Worm (Caenorhabditis elegans) whole organism, L1 larva: ENCODE results near the gene rack-1.

Source experiments
- C04F5.9 ChIP-seq: sonication (generic microtip); optimal IDR thresholded peaks from 2 replicates; lab custom pipeline; 2016; ENCODE audit warnings: missing genetic modification characterization, missing compliant biosample characterization
- C16A3.4 ChIP-seq: fragments of 150-350 bp; optimal IDR thresholded peaks from 2 replicates; lab custom pipeline; 2014; ENCODE audit warnings: missing biosample characterization, missing genetic modification characterization
- aha-1 ChIP-seq: fragments of 150-350 bp; optimal IDR thresholded peaks from 2 replicates; lab custom pipeline; 2014; ENCODE audit warnings: missing biosample characterization, missing genetic modification characterization
- alr-1 ChIP-seq: fragments of 200-800 bp; sonication (Bioruptor generic); optimal IDR thresholded peaks from 2 replicates; lab custom pipeline; 2018; ENCODE audit warnings: borderline replicate concordance, mild to moderate bottlenecking, missing genetic modification characterization, missing compliant biosample characterization
- aly-2 ChIP-seq: fragments of 150-350 bp; optimal IDR thresholded peaks from 2 replicates; lab custom pipeline; 2014; ENCODE audit warnings: missing biosample characterization, missing genetic modification characterization
- ama-1 ChIP-seq: fragments of 150-350 bp; optimal IDR thresholded peaks from 2 replicates; lab custom pipeline; 2014
- ceh-82 ChIP-seq, 3 experiments: fragments of 150-350 bp in 1 of 3; sonication (generic microtip) in 2 of 3; optimal IDR thresholded peaks; 2 replicates each; lab custom pipeline; 2014 to 2017; ENCODE audit warnings: missing biosample characterization in 3 of 3, missing genetic modification characterization in 3 of 3
- ceh-88 ChIP-seq: fragments of 200-800 bp; sonication (Bioruptor generic); IDR thresholded peaks from 2 replicates; pipeline ENCODE4 v1.3.6; 2022; ENCODE audit warnings: missing genetic modification characterization, missing compliant biosample characterization
- ceh-90 ChIP-seq: sonication (generic microtip); optimal IDR thresholded peaks from 2 replicates; lab custom pipeline; 2016; ENCODE audit warnings: missing genetic modification characterization, missing compliant biosample characterization
- ces-1 ChIP-seq: fragments of 150-350 bp; optimal IDR thresholded peaks from 2 replicates; lab custom pipeline; 2014; ENCODE audit warnings: missing biosample characterization, missing genetic modification reagents, missing genetic modification characterization
- dpl-1 ChIP-seq, 3 experiments: fragments of 150-350 bp in 2 of 3; sonication (generic microtip) in 1 of 3; optimal IDR thresholded peaks; 2 replicates each; lab custom pipeline; 2014 to 2017; ENCODE audit warnings: missing biosample characterization in 3 of 3, missing genetic modification characterization in 3 of 3, missing genetic modification reagents in 3 of 3
- efl-1 ChIP-seq, 4 experiments: fragments of 150-350 bp; optimal IDR thresholded peaks in 3 of 4; peaks in 1 of 4; 1 replicate in 1 of 4; 2 replicates in 3 of 4; lab custom pipeline; 2014; ENCODE audit warnings: missing biosample characterization in 2 of 4, missing genetic modification characterization in 2 of 4, missing genetic modification reagents in 2 of 4
- elt-2 ChIP-seq: sonication (generic microtip); optimal IDR thresholded peaks from 2 replicates; lab custom pipeline; 2016; ENCODE audit warnings: missing genetic modification characterization, mild to moderate bottlenecking, inconsistent platforms, missing compliant biosample characterization, missing genetic modification reagents
- elt-3 ChIP-seq, 6 experiments: fragments of 150-350 bp in 1 of 6; sonication (generic microtip); optimal IDR thresholded peaks; 2 replicates each; lab custom pipeline; 2017 to 2018; ENCODE audit warnings: missing biosample characterization in 6 of 6, missing genetic modification characterization in 6 of 6, inconsistent platforms in 1 of 6
- fkh-4 ChIP-seq: sonication (generic microtip); optimal IDR thresholded peaks from 2 replicates; lab custom pipeline; 2016; ENCODE audit warnings: missing compliant biosample characterization, missing genetic modification characterization, borderline replicate concordance
- fkh-8 ChIP-seq: sonication (generic microtip); optimal IDR thresholded peaks from 2 replicates; lab custom pipeline; 2016; ENCODE audit warnings: mild to moderate bottlenecking, missing genetic modification characterization, missing compliant biosample characterization
- fos-1 ChIP-seq: fragments of 150-350 bp; optimal IDR thresholded peaks from 2 replicates; lab custom pipeline; 2014; ENCODE audit warnings: missing biosample characterization, missing genetic modification characterization
- grh-1 ChIP-seq: fragments of 200-800 bp; sonication (Bioruptor generic); IDR thresholded peaks from 2 replicates; pipeline ENCODE4 v1.3.6; 2022; ENCODE audit warnings: missing genetic modification reagents, missing genetic modification characterization, missing compliant biosample characterization
- hlh-17 ChIP-seq: fragments of 200-800 bp; sonication (Bioruptor generic); optimal IDR thresholded peaks from 2 replicates; lab custom pipeline; 2018; ENCODE audit warnings: missing genetic modification characterization, mild to moderate bottlenecking, missing compliant biosample characterization, moderate library complexity, borderline replicate concordance
- hlh-4 ChIP-seq: sonication (generic microtip); optimal IDR thresholded peaks from 2 replicates; lab custom pipeline; 2016; ENCODE audit warnings: mild to moderate bottlenecking, missing genetic modification characterization, missing compliant biosample characterization
- hpl-2 ChIP-seq: fragments of 150-350 bp; optimal IDR thresholded peaks from 2 replicates; lab custom pipeline; 2014; ENCODE audit warnings: missing biosample characterization, missing genetic modification reagents, missing genetic modification characterization
- irx-1 ChIP-seq: sonication (generic microtip); optimal IDR thresholded peaks from 2 replicates; lab custom pipeline; 2016; ENCODE audit warnings: missing genetic modification characterization, missing compliant biosample characterization
- jun-1 ChIP-seq: fragments of 150-350 bp; optimal IDR thresholded peaks from 2 replicates; lab custom pipeline; 2014; ENCODE audit warnings: missing biosample characterization, missing genetic modification reagents, missing genetic modification characterization
- lin-13 ChIP-seq: fragments of 150-350 bp; optimal IDR thresholded peaks from 2 replicates; lab custom pipeline; 2014; ENCODE audit warnings: missing biosample characterization, missing genetic modification reagents, missing genetic modification characterization
- lin-15B ChIP-seq: fragments of 150-350 bp; sonication (generic microtip); optimal IDR thresholded peaks from 3 replicates; lab custom pipeline; 2014; ENCODE audit warnings: missing biosample characterization, missing genetic modification characterization
- lin-39 ChIP-seq: fragments of 150-350 bp; optimal IDR thresholded peaks from 2 replicates; lab custom pipeline; 2014; ENCODE audit warnings: missing biosample characterization, missing genetic modification reagents, missing genetic modification characterization
- mab-9 ChIP-seq: fragments of 200-800 bp; sonication (Bioruptor generic); IDR thresholded peaks from 2 replicates; pipeline ENCODE4 v1.3.6; 2022; ENCODE audit warnings: missing genetic modification reagents, missing genetic modification characterization, missing compliant biosample characterization
- nhr-11 ChIP-seq: fragments of 150-350 bp; optimal IDR thresholded peaks from 2 replicates; lab custom pipeline; 2014; ENCODE audit warnings: missing biosample characterization, missing genetic modification characterization
- nhr-12 ChIP-seq: sonication (generic microtip); optimal IDR thresholded peaks from 2 replicates; lab custom pipeline; 2017; ENCODE audit warnings: missing biosample characterization, missing genetic modification characterization
- nhr-20 ChIP-seq: sonication (generic microtip); optimal IDR thresholded peaks from 2 replicates; lab custom pipeline; 2016; ENCODE audit warnings: mild to moderate bottlenecking, missing genetic modification characterization, missing compliant biosample characterization
- nhr-237 ChIP-seq: fragments of 150-350 bp; optimal IDR thresholded peaks from 2 replicates; lab custom pipeline; 2014; ENCODE audit warnings: missing biosample characterization, missing genetic modification characterization
- nhr-28 ChIP-seq: fragments of 150-350 bp; optimal IDR thresholded peaks from 2 replicates; lab custom pipeline; 2014; ENCODE audit warnings: missing biosample characterization, missing genetic modification characterization
- nhr-47 ChIP-seq: sonication (generic microtip); optimal IDR thresholded peaks from 2 replicates; lab custom pipeline; 2016; ENCODE audit warnings: mild to moderate bottlenecking, missing genetic modification characterization, moderate library complexity, missing compliant biosample characterization
- nhr-84 ChIP-seq: sonication (generic microtip); optimal IDR thresholded peaks from 2 replicates; lab custom pipeline; 2017; ENCODE audit warnings: missing biosample characterization, missing genetic modification characterization
- nhr-85 ChIP-seq: sonication (generic microtip); peaks from one replicate; lab custom pipeline; 2016; ENCODE audit warnings: missing genetic modification characterization, inconsistent platforms, missing compliant biosample characterization
- nhr-90 ChIP-seq: sonication (generic microtip); optimal IDR thresholded peaks from 2 replicates; lab custom pipeline; 2016; ENCODE audit warnings: mild to moderate bottlenecking, missing genetic modification characterization, missing compliant biosample characterization; ENCODE audit not compliant: poor library complexity
- pax-3 ChIP-seq: fragments of 200-800 bp; sonication (Bioruptor generic); optimal IDR thresholded peaks from 2 replicates; lab custom pipeline; 2018; ENCODE audit warnings: mild to moderate bottlenecking, missing genetic modification characterization, moderate library complexity, missing compliant biosample characterization
- rnt-1 ChIP-seq: sonication (generic microtip); optimal IDR thresholded peaks from 2 replicates; lab custom pipeline; 2016; ENCODE audit warnings: mild to moderate bottlenecking, missing genetic modification characterization, moderate library complexity, missing compliant biosample characterization
- snpc-4 ChIP-seq: fragments of 150-350 bp; optimal IDR thresholded peaks from 2 replicates; lab custom pipeline; 2014; ENCODE audit warnings: missing biosample characterization, missing genetic modification characterization
- snu-23 ChIP-seq: sonication (generic microtip); optimal IDR thresholded peaks from 2 replicates; lab custom pipeline; 2016; ENCODE audit warnings: missing genetic modification characterization, missing compliant biosample characterization
- sptf-1 ChIP-seq: fragments of 150-350 bp; optimal IDR thresholded peaks from 2 replicates; lab custom pipeline; 2014; ENCODE audit warnings: missing biosample characterization, missing genetic modification characterization
- sup-37 ChIP-seq: fragments of 200-800 bp; sonication (Bioruptor generic); optimal IDR thresholded peaks from 2 replicates; lab custom pipeline; 2018; ENCODE audit warnings: mild to moderate bottlenecking, missing genetic modification characterization, missing compliant biosample characterization
- tbx-2 ChIP-seq: sonication (generic microtip); optimal IDR thresholded peaks from 2 replicates; lab custom pipeline; 2016; ENCODE audit warnings: missing genetic modification characterization, missing compliant biosample characterization
- tlp-1 ChIP-seq: fragments of 150-350 bp; optimal IDR thresholded peaks from 2 replicates; lab custom pipeline; 2014; ENCODE audit warnings: missing biosample characterization, missing genetic modification characterization
- unc-30 ChIP-seq: sonication (generic microtip); optimal IDR thresholded peaks from 2 replicates; lab custom pipeline; 2017; ENCODE audit warnings: missing biosample characterization, missing genetic modification characterization
- unc-62 ChIP-seq: fragments of 150-350 bp; optimal IDR thresholded peaks from 2 replicates; lab custom pipeline; 2014; ENCODE audit warnings: missing biosample characterization, missing genetic modification reagents, missing genetic modification characterization
- vab-15 ChIP-seq: sonication (generic microtip); optimal IDR thresholded peaks from 2 replicates; lab custom pipeline; 2017; ENCODE audit warnings: missing genotype, mild to moderate bottlenecking, missing genetic modification characterization, missing compliant biosample characterization
- xbp-1 ChIP-seq: sonication (generic microtip); optimal IDR thresholded peaks from 2 replicates; lab custom pipeline; 2016; ENCODE audit warnings: missing genetic modification characterization, missing compliant biosample characterization
- ztf-11 ChIP-seq, 2 experiments: sonication (generic microtip); optimal IDR thresholded peaks; 2 replicates each; lab custom pipeline; 2016 to 2017; ENCODE audit warnings: missing genetic modification characterization in 2 of 2, missing biosample characterization in 1 of 2, missing compliant biosample characterization in 1 of 2

Gene rack-1

ce11 chrIV:10219208-10219607 is 42.7 kb downstream of the rack-1 start, which contains the start of gene qns-1:
Gene qns-1 (minus strand): TSS chrIV:10219308.
- TF ChIP-seq aly-2 (no peak), ces-1 (GFP tag; lab: Kevin White, UChicago) (no peak), nhr-90 (no peak), lin-15B (no peak), rnt-1 (tag; lab: Kevin White, UChicago) (no peak), hlh-4 (tag; lab: Kevin White, UChicago) (no peak), C04F5.9 (no peak), ama-1 (lab: Kevin White, UChicago) (no peak), tlp-1 (no peak), elt-3 (tag; optimal IDR thresholded peaks at IDR 0.05; lab: Kevin White, UChicago) (no peak), nhr-12 (tag; lab: Kevin White, UChicago) (no peak), elt-2 (no peak), hpl-2 (no peak), ceh-90 (tag; lab: Kevin White, UChicago) (no peak), irx-1 (tag; lab: Kevin White, UChicago) (no peak), efl-1 (optimal IDR thresholded peaks at IDR 0.05; lab: Kevin White, UChicago) (no peak), efl-1 (GFP tag; optimal IDR thresholded peaks at IDR 0.05 in 1 of 2; lab: Kevin White, UChicago) (no peak), dpl-1 (GFP tag; optimal IDR thresholded peaks at IDR 0.05; lab: Kevin White, UChicago) (no peak)

ce11 chrIV:10221187-10221586 is 44.7 kb downstream of the rack-1 start, which contains the start of gene tram-1:
Gene tram-1 (minus strand): TSS chrIV:10221287.
- TF ChIP-seq lin-39 (no peak), fkh-8 (tag; lab: Kevin White, UChicago) (peak; percentile 37), grh-1 (GFP tag; lab: Robert Waterston, UW) (no peak), tbx-2 (tag; lab: Kevin White, UChicago) (no peak)

- TF ChIP-seq nhr-20 (peak; percentile 80), fos-1 (peak; percentile 37), lin-15B (no peak), xbp-1 (tag; lab: Kevin White, UChicago) (peak; percentile 64), nhr-85 (tag; lab: Kevin White, UChicago) (peak; percentile 94), alr-1 (tag; lab: Kevin White, UChicago) (no peak), sptf-1 (tag; lab: Kevin White, UChicago) (no peak), C16A3.4 (peak; percentile 45), nhr-28 (tag; lab: Kevin White, UChicago) (no peak), vab-15 (peak; percentile 52), unc-30 (tag; lab: Kevin White, UChicago) (no peak), lin-13 (GFP tag; lab: Kevin White, UChicago) (peak; percentile 11), dpl-1 (GFP tag; optimal IDR thresholded peaks at IDR 0.05; lab: Kevin White, UChicago) (peak; percentile 60 to 85 (median 74)), nhr-84 (no peak), pax-3 (no peak), nhr-12 (tag; lab: Kevin White, UChicago) (no peak), ceh-90 (tag; lab: Kevin White, UChicago) (no peak), aha-1 (tag; lab: Kevin White, UChicago) (no peak), hlh-17 (GFP tag; lab: Kevin White, UChicago) (no peak), elt-2 (no peak), sup-37 (peak; percentile 45), ztf-11 (tag; optimal IDR thresholded peaks at IDR 0.05; lab: Kevin White, UChicago) (no peak), jun-1 (tag; lab: Kevin White, UChicago) (no peak), snu-23 (GFP tag; lab: Kevin White, UChicago) (peak; percentile 84), mab-9 (no peak), lin-39 (no peak), unc-62 (no peak), C04F5.9 (no peak), elt-3 (tag; optimal IDR thresholded peaks at IDR 0.05; lab: Kevin White, UChicago) (peak in 2 of 6 experiments; percentile 36 to 54), ces-1 (GFP tag; lab: Kevin White, UChicago) (no peak), nhr-237 (tag; lab: Kevin White, UChicago) (no peak), fkh-4 (tag; lab: Kevin White, UChicago) (no peak), nhr-47 (tag; lab: Kevin White, UChicago) (peak; percentile 64), ceh-88 (GFP tag; lab: Robert Waterston, UW) (no peak), nhr-11 (tag; lab: Kevin White, UChicago) (no peak), snpc-4 (tag; lab: Kevin White, UChicago) (peak; percentile 15), ceh-82 (tag; optimal IDR thresholded peaks at IDR 0.05; lab: Kevin White, UChicago) (peak in 1 of 3 experiments; percentile 29)
Measured at ce11 chrIV:10222122-10222589, 45.7 kb downstream of the rack-1 start, which contains the start of gene C24F3.2. Gene C24F3.2 (plus strand): TSS chrIV:10222539.
